Worm (Caenorhabditis elegans) whole organism, L2 larva: ENCODE data around the gene aqp-7.

Experiments used
- aly-2 ChIP-seq: fragments of 150-350 bp; optimal IDR thresholded peaks from 2 replicates; lab custom pipeline; 2014; ENCODE audit warnings: missing biosample characterization, missing genetic modification characterization
- ama-1 ChIP-seq: fragments of 150-350 bp; optimal IDR thresholded peaks from 2 replicates; lab custom pipeline; 2018; ENCODE audit warnings: inconsistent platforms
- blmp-1 ChIP-seq: sonication (generic microtip); optimal IDR thresholded peaks from 2 replicates; lab custom pipeline; 2017; ENCODE audit warnings: missing genetic modification characterization, mild to moderate bottlenecking, missing compliant biosample characterization, antibody characterized with exemption, moderate library complexity; ENCODE audit not compliant: insufficient read depth
- elt-1 ChIP-seq: fragments of 150-350 bp; optimal IDR thresholded peaks from 2 replicates; lab custom pipeline; 2014; ENCODE audit warnings: missing biosample characterization, missing genetic modification characterization
- lin-13 ChIP-seq: fragments of 150-350 bp; optimal IDR thresholded peaks from 2 replicates; lab custom pipeline; 2014; ENCODE audit warnings: missing biosample characterization, missing genetic modification reagents, missing genetic modification characterization
- nhr-11 ChIP-seq: fragments of 150-350 bp; optimal IDR thresholded peaks from 2 replicates; lab custom pipeline; 2014; ENCODE audit warnings: missing biosample characterization, missing genetic modification characterization
- nhr-77 ChIP-seq: fragments of 150-350 bp; optimal IDR thresholded peaks from 2 replicates; lab custom pipeline; 2014; ENCODE audit warnings: missing biosample characterization, missing genetic modification characterization
- unc-39 ChIP-seq: fragments of 150-350 bp; optimal IDR thresholded peaks from 2 replicates; lab custom pipeline; 2014; ENCODE audit warnings: missing biosample characterization, missing genetic modification characterization

DNA sequence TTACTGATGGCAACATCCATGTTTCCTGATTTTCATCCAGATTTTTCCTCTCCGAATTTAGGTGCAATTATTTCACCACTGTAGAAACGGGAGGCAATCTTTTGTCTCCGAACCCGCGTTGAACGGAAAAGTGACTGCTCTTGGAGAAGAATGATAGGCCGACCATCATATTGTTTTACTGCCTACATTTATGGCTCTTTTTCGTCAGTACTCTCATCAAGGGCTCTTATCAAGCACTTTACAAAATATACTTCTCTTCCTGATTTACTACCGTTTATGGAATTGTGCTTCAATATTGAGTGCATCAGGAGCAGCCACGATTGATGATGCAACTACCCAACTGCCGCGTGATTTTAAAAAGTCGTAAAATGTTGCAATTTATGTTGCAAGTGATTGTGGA is 29.5 kb downstream of the aqp-7 start:
- TF ChIP-seq unc-39 (tag; lab: Kevin White, UChicago) (no peak), nhr-11 (tag; lab: Kevin White, UChicago) (no peak), nhr-77 (tag; lab: Kevin White, UChicago) (no peak), elt-1 (no peak), blmp-1 (tag; lab: Kevin White, UChicago) (no peak), ama-1 (lab: Kevin White, UChicago) (no peak), lin-13 (GFP tag; lab: Kevin White, UChicago) (no peak), aly-2 (tag; lab: Kevin White, UChicago) (no peak)
